Worm (Caenorhabditis elegans) whole organism, L1 larva: ENCODE measurements around the gene gst-22.

ENCODE experiments used
- C04F5.9 ChIP-seq: sonication (generic microtip); optimal IDR thresholded peaks from 2 replicates; lab custom pipeline; 2016; ENCODE audit warnings: missing genetic modification characterization, missing compliant biosample characterization
- C34B4.2 ChIP-seq: sonication (generic microtip); optimal IDR thresholded peaks from 2 replicates; lab custom pipeline; 2017; ENCODE audit warnings: mild to moderate bottlenecking, missing genetic modification characterization, missing compliant biosample characterization
- Y116A8C.19 ChIP-seq: sonication (generic microtip); optimal IDR thresholded peaks from 2 replicates; lab custom pipeline; 2016; ENCODE audit warnings: missing compliant biosample characterization, missing genetic modification characterization, borderline replicate concordance
- aha-1 ChIP-seq: fragments of 150-350 bp; optimal IDR thresholded peaks from 2 replicates; lab custom pipeline; 2014; ENCODE audit warnings: missing biosample characterization, missing genetic modification characterization
- ama-1 ChIP-seq: fragments of 150-350 bp; optimal IDR thresholded peaks from 2 replicates; lab custom pipeline; 2014
- ceh-82 ChIP-seq, 3 experiments: fragments of 150-350 bp in 1 of 3; sonication (generic microtip) in 2 of 3; optimal IDR thresholded peaks; 2 replicates each; lab custom pipeline; 2014 to 2017; ENCODE audit warnings: missing biosample characterization in 3 of 3, missing genetic modification characterization in 3 of 3
- ceh-90 ChIP-seq: sonication (generic microtip); optimal IDR thresholded peaks from 2 replicates; lab custom pipeline; 2016; ENCODE audit warnings: missing genetic modification characterization, missing compliant biosample characterization
- efl-1 ChIP-seq, 4 experiments: fragments of 150-350 bp; optimal IDR thresholded peaks in 3 of 4; peaks in 1 of 4; 1 replicate in 1 of 4; 2 replicates in 3 of 4; lab custom pipeline; 2014; ENCODE audit warnings: missing biosample characterization in 2 of 4, missing genetic modification characterization in 2 of 4, missing genetic modification reagents in 2 of 4
- egl-13 ChIP-seq: sonication (generic microtip); optimal IDR thresholded peaks from 2 replicates; lab custom pipeline; 2016; ENCODE audit warnings: missing genotype, missing genetic modification reagents, missing genetic modification characterization, missing compliant biosample characterization
- elt-2 ChIP-seq: sonication (generic microtip); optimal IDR thresholded peaks from 2 replicates; lab custom pipeline; 2016; ENCODE audit warnings: missing genetic modification characterization, mild to moderate bottlenecking, inconsistent platforms, missing compliant biosample characterization, missing genetic modification reagents
- fkh-4 ChIP-seq: sonication (generic microtip); optimal IDR thresholded peaks from 2 replicates; lab custom pipeline; 2016; ENCODE audit warnings: missing compliant biosample characterization, missing genetic modification characterization, borderline replicate concordance
- fkh-8 ChIP-seq: sonication (generic microtip); optimal IDR thresholded peaks from 2 replicates; lab custom pipeline; 2016; ENCODE audit warnings: mild to moderate bottlenecking, missing genetic modification characterization, missing compliant biosample characterization
- fos-1 ChIP-seq: fragments of 150-350 bp; optimal IDR thresholded peaks from 2 replicates; lab custom pipeline; 2014; ENCODE audit warnings: missing biosample characterization, missing genetic modification characterization
- grh-1 ChIP-seq: fragments of 200-800 bp; sonication (Bioruptor generic); IDR thresholded peaks from 2 replicates; pipeline ENCODE4 v1.3.6; 2022; ENCODE audit warnings: missing genetic modification reagents, missing genetic modification characterization, missing compliant biosample characterization
- hpl-2 ChIP-seq: fragments of 150-350 bp; optimal IDR thresholded peaks from 2 replicates; lab custom pipeline; 2014; ENCODE audit warnings: missing biosample characterization, missing genetic modification reagents, missing genetic modification characterization
- isw-1 ChIP-seq: fragments of 200-800 bp; sonication (Bioruptor generic); IDR thresholded peaks from 2 replicates; pipeline ENCODE4 v1.3.6; 2022; ENCODE audit warnings: missing genetic modification characterization, missing compliant biosample characterization
- lin-35 ChIP-seq, 2 experiments: fragments of 150-350 bp; optimal IDR thresholded peaks; 2 replicates each; lab custom pipeline; 2014; ENCODE audit warnings: missing biosample characterization in 2 of 2, missing genetic modification characterization in 2 of 2, missing genetic modification reagents in 2 of 2
- lir-3 ChIP-seq: sonication (generic microtip); optimal IDR thresholded peaks from 2 replicates; lab custom pipeline; 2016; ENCODE audit warnings: mild to moderate bottlenecking, missing genetic modification characterization, moderate library complexity, missing compliant biosample characterization; ENCODE audit not compliant: poor library complexity
- mdl-1 ChIP-seq, 2 experiments: fragments of 150-350 bp; optimal IDR thresholded peaks; 2 replicates each; lab custom pipeline; 2014 to 2017; ENCODE audit warnings: missing biosample characterization in 2 of 2, missing genetic modification characterization in 2 of 2, inconsistent platforms in 1 of 2
- mep-1 ChIP-seq: fragments of 150-350 bp; optimal IDR thresholded peaks from 2 replicates; lab custom pipeline; 2014; ENCODE audit warnings: missing biosample characterization, missing genetic modification characterization
- nhr-11 ChIP-seq: fragments of 150-350 bp; optimal IDR thresholded peaks from 2 replicates; lab custom pipeline; 2014; ENCODE audit warnings: missing biosample characterization, missing genetic modification characterization
- nhr-19 ChIP-seq: fragments of 200-800 bp; sonication (Bioruptor generic); conservative IDR thresholded peaks from 2 replicates; pipeline ENCODE4 v1.3.6; 2022; ENCODE audit warnings: missing genetic modification characterization, missing compliant biosample characterization
- nhr-20 ChIP-seq: sonication (generic microtip); optimal IDR thresholded peaks from 2 replicates; lab custom pipeline; 2016; ENCODE audit warnings: mild to moderate bottlenecking, missing genetic modification characterization, missing compliant biosample characterization
- nhr-76 ChIP-seq: sonication (generic microtip); optimal IDR thresholded peaks from 2 replicates; lab custom pipeline; 2017; ENCODE audit warnings: missing biosample characterization, missing genetic modification characterization
- nhr-90 ChIP-seq: sonication (generic microtip); optimal IDR thresholded peaks from 2 replicates; lab custom pipeline; 2016; ENCODE audit warnings: mild to moderate bottlenecking, missing genetic modification characterization, missing compliant biosample characterization; ENCODE audit not compliant: poor library complexity
- pag-3 ChIP-seq: sonication (generic microtip); optimal IDR thresholded peaks from 2 replicates; lab custom pipeline; 2017; ENCODE audit warnings: missing genetic modification characterization, mild to moderate bottlenecking, missing compliant biosample characterization, antibody characterized with exemption, borderline replicate concordance; ENCODE audit not compliant: insufficient read depth
- rnt-1 ChIP-seq: sonication (generic microtip); optimal IDR thresholded peaks from 2 replicates; lab custom pipeline; 2016; ENCODE audit warnings: mild to moderate bottlenecking, missing genetic modification characterization, moderate library complexity, missing compliant biosample characterization
- skn-1 ChIP-seq: fragments of 150-350 bp; optimal IDR thresholded peaks from 2 replicates; lab custom pipeline; 2014; ENCODE audit warnings: missing biosample characterization, missing genetic modification characterization
- sox-4 ChIP-seq: sonication (generic microtip); optimal IDR thresholded peaks from 2 replicates; lab custom pipeline; 2016; ENCODE audit warnings: missing genetic modification characterization, missing compliant biosample characterization
- sup-37 ChIP-seq: fragments of 200-800 bp; sonication (Bioruptor generic); optimal IDR thresholded peaks from 2 replicates; lab custom pipeline; 2018; ENCODE audit warnings: mild to moderate bottlenecking, missing genetic modification characterization, missing compliant biosample characterization
- tbx-2 ChIP-seq: sonication (generic microtip); optimal IDR thresholded peaks from 2 replicates; lab custom pipeline; 2016; ENCODE audit warnings: missing genetic modification characterization, missing compliant biosample characterization
- tlp-1 ChIP-seq: fragments of 150-350 bp; optimal IDR thresholded peaks from 2 replicates; lab custom pipeline; 2014; ENCODE audit warnings: missing biosample characterization, missing genetic modification characterization
- unc-62 ChIP-seq: fragments of 150-350 bp; optimal IDR thresholded peaks from 2 replicates; lab custom pipeline; 2014; ENCODE audit warnings: missing biosample characterization, missing genetic modification reagents, missing genetic modification characterization
- unc-86 ChIP-seq: sonication (generic microtip); optimal IDR thresholded peaks from 2 replicates; lab custom pipeline; 2016; ENCODE audit warnings: missing genetic modification characterization, missing compliant biosample characterization
- unc-98 ChIP-seq: fragments of 200-800 bp; sonication (Bioruptor generic); IDR thresholded peaks from 2 replicates; pipeline ENCODE4 v1.3.6; 2022; ENCODE audit warnings: missing genetic modification characterization, missing compliant biosample characterization
- vab-15 ChIP-seq: sonication (generic microtip); optimal IDR thresholded peaks from 2 replicates; lab custom pipeline; 2017; ENCODE audit warnings: missing genotype, mild to moderate bottlenecking, missing genetic modification characterization, missing compliant biosample characterization
- xbp-1 ChIP-seq: sonication (generic microtip); optimal IDR thresholded peaks from 2 replicates; lab custom pipeline; 2016; ENCODE audit warnings: missing genetic modification characterization, missing compliant biosample characterization
- zag-1 ChIP-seq: fragments of 150-350 bp; optimal IDR thresholded peaks from 2 replicates; lab custom pipeline; 2014; ENCODE audit warnings: missing biosample characterization, missing genetic modification characterization
- zip-4 ChIP-seq: fragments of 200-800 bp; sonication (Bioruptor generic); optimal IDR thresholded peaks from 2 replicates; lab custom pipeline; 2018; ENCODE audit warnings: mild to moderate bottlenecking, missing genetic modification characterization, moderate library complexity, missing compliant biosample characterization

Gene gst-22

DNA sequence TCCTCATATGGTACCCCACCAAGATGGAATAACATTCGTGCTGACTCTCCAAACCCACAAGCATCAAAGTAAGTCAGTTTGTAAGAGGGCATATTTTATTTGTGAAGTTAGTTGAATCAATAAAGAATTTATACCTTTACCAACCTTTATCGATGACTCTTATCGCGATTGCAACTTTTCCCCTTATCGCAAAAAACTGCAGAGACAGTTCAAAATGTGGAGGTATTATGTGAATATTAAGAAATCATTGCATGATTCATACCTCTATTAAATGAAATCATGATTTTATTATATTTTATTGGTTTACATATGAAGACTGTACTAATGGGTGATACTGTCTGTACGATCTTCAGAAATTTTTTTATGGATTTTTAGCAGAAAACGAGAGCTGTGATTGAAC lies at the start of gene gst-22:
TSS of gene gst-22 (minus strand) at position 103 of the 400 bp plus-strand sequence.
- TF ChIP-seq lir-3 (tag; lab: Kevin White, UChicago) (no peak), aha-1 (no peak), skn-1 (tag; lab: Kevin White, UChicago) (no peak), Y116A8C.19 (no peak), isw-1 (GFP tag; lab: Robert Waterston, UW) (no peak), fos-1 (no peak), tbx-2 (tag; lab: Kevin White, UChicago) (no peak), mdl-1 (tag; optimal IDR thresholded peaks at IDR 0.05; lab: Kevin White, UChicago) (no peak), C34B4.2 (no peak), nhr-19 (GFP tag; lab: Robert Waterston, UW) (no peak), zip-4 (GFP tag; lab: Kevin White, UChicago) (no peak), C04F5.9 (tag; lab: Kevin White, UChicago) (no peak), unc-98 (no peak), unc-62 (no peak), elt-2 (tag; lab: Kevin White, UChicago) (peak; percentile 89), nhr-11 (tag; lab: Kevin White, UChicago) (no peak), hpl-2 (GFP tag; lab: Kevin White, UChicago) (no peak), fkh-8 (no peak), nhr-76 (tag; lab: Kevin White, UChicago) (no peak), efl-1 (optimal IDR thresholded peaks at IDR 0.05; lab: Kevin White, UChicago) (no peak), efl-1 (GFP tag; optimal IDR thresholded peaks at IDR 0.05 in 1 of 2; lab: Kevin White, UChicago) (peak in 1 of 2 experiments; percentile 63), mep-1 (no peak), nhr-20 (tag; lab: Kevin White, UChicago) (no peak), egl-13 (no peak), grh-1 (GFP tag; lab: Robert Waterston, UW) (no peak), tlp-1 (tag; lab: Kevin White, UChicago) (peak; percentile 64), unc-86 (tag; lab: Kevin White, UChicago) (no peak)

DNA sequence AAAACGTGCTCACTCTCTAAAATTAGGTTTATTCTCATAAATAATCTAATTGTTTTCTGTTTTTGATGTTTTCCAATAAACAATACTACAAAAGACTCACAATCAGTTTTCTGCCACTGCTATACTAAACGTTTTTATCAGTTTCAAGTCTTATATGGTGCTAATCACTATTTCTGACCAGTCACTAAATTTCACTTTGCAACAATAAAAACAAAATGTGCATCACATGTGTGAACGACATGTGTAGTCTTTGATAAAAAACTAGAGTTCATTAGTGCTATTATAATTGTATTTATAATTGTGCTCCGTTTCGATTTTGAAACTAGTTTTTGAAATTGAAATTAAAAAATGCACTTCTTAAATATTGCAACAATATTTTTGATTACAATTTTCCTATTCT lies 45.8 kb upstream of the gst-22 start, which contains the start of gene cyp-37B1:
TSS of gene cyp-37B1 (plus strand) at position 199 of the 400 bp plus-strand sequence.
- TF ChIP-seq nhr-20 (tag; lab: Kevin White, UChicago) (peak; percentile 59), nhr-90 (tag; lab: Kevin White, UChicago) (peak; percentile 38), vab-15 (tag; lab: Kevin White, UChicago) (no peak), lin-35 (GFP tag; optimal IDR thresholded peaks at IDR 0.05; lab: Kevin White, UChicago) (peak in 1 of 2 experiments; percentile 34), elt-2 (tag; lab: Kevin White, UChicago) (peak; percentile 95)

DNA sequence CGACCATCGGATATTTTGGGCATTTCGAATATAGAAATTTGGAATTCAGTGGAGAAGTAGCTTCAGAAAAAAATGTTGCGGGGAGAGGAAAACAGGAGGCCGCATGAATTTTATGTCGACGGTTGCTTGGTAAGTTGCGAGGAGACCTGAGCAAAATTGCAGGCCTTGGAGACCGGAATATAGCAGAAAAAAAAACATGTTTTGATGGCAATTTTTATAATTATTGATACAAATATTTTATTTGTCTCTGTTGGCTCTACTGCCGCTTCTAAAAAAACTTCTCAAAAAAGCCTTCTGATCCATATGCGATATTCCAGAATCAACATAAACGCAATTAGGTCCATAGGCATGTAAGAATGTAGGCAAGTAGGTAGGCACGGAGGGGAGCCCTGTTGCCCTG lies 43.3 kb upstream of the gst-22 start, which contains the start of gene pacl-1:
TSS of gene pacl-1 (minus strand) at position 101 of the 400 bp plus-strand sequence.
- no peak for TF ChIP-seq pag-3 (tag; lab: Kevin White, UChicago)
- TF ChIP-seq sox-4 (tag; lab: Kevin White, UChicago): no peak
- no peak for TF ChIP-seq sup-37 (GFP tag; lab: Kevin White, UChicago)
- TF ChIP-seq ceh-82 (tag; optimal IDR thresholded peaks at IDR 0.05; lab: Kevin White, UChicago): no peak
- TF ChIP-seq ama-1 (lab: Kevin White, UChicago): no peak
- no peak for TF ChIP-seq grh-1 (GFP tag; lab: Robert Waterston, UW)
- no peak for TF ChIP-seq fos-1
- no peak for TF ChIP-seq fkh-4 (tag; lab: Kevin White, UChicago)
- TF ChIP-seq lir-3 (tag; lab: Kevin White, UChicago): no peak
- TF ChIP-seq rnt-1 (tag; lab: Kevin White, UChicago): no peak
- TF ChIP-seq ceh-90 (tag; lab: Kevin White, UChicago): no peak
- TF ChIP-seq zag-1 (tag; lab: Kevin White, UChicago): no peak
- TF ChIP-seq fkh-8: no peak
- TF ChIP-seq aha-1: no peak
- no peak for TF ChIP-seq xbp-1 (tag; lab: Kevin White, UChicago)
